Worm (Caenorhabditis elegans): ENCODE measurements around the gene hex-5.

The hex-5 gene

DNA sequence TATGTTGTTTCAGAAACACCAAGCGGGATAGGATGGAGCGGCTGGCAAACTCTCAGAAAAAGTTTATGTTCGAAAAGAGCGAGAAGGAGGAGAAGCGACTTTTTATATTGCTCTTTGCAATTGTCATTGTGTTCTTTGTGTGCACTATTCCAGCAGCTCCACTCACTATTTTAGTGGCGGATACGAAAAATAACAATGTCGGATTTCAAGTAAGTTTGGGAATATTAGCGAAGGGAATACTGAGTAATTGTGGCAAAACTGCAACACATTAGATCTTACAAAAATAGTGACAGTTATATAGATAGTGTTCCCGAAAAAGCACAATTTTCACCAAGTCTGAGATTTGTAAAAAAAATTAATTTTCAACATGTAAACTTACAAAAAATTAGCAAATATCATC, 17.7 kb upstream of the hex-5 start:
- no peak for TF ChIP-seq cog-1 (tag; optimal IDR thresholded peaks at IDR 0.05)

DNA sequence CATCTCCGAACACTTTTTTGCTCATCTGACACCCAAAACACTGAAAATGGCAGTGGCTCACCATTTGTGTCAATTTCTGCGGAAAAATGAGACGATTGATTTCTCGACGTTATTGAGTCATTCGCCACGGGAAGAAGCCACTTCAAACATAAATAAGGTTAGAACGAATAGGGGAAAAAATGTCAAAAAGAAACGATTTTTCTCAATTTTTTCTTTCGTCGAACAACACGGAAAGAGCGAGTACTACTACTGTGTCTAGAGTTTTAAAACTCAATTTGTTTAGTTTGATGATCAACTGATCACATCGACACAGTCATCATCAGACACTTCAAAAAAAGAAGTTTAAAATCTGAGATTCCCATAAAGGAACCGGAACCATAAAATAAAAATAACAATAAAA, 15.8 kb upstream of the hex-5 start:
- TF ChIP-seq ztf-23 (GFP tag; IDR thresholded peaks at IDR 0.05): no peak
- no peak for TF ChIP-seq ref-1 (GFP tag; conservative IDR thresholded peaks at IDR 0.05)
- TF ChIP-seq T22C8.4 (GFP tag; IDR thresholded peaks at IDR 0.05): no peak

DNA sequence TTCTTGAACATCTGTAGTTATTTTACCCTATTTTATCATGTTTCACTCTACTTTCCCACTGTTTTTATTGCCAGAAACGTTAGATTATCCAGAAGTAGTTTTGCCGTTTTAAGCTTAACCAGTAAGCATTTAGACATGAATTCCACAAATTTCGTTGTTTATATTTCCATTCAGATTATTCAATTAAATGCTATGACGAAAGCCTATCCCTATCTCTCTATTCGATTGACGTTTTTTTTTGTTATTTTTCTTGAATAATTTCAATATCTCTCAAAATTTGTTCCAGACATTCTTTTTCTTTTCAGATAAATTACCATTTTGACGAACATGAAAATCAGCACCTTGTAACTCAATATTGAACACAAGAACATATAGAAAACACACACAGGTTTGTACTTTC, 13.5 kb upstream of the hex-5 start, which contains the start of gene npr-40:
Gene npr-40 (plus strand): TSS at position 301 of the 400 bp plus-strand sequence.
- TF ChIP-seq ztf-23 (GFP tag; IDR thresholded peaks at IDR 0.05) (no peak), tab-1 (GFP tag; IDR thresholded peaks at IDR 0.05) (no peak), ref-1 (GFP tag; conservative IDR thresholded peaks at IDR 0.05) (no peak), flt-1 (GFP tag; IDR thresholded peaks at IDR 0.05) (no peak), cog-1 (tag; optimal IDR thresholded peaks at IDR 0.05) (no peak), med-1 (GFP tag; optimal IDR thresholded peaks at IDR 0.05; ENCODE audit: insufficient read depth) (no peak), klf-2 (GFP tag; conservative IDR thresholded peaks at IDR 0.05) (no peak), T22C8.4 (GFP tag; IDR thresholded peaks at IDR 0.05) (no peak), ztf-29 (GFP tag; IDR thresholded peaks at IDR 0.05) (no peak)

DNA sequence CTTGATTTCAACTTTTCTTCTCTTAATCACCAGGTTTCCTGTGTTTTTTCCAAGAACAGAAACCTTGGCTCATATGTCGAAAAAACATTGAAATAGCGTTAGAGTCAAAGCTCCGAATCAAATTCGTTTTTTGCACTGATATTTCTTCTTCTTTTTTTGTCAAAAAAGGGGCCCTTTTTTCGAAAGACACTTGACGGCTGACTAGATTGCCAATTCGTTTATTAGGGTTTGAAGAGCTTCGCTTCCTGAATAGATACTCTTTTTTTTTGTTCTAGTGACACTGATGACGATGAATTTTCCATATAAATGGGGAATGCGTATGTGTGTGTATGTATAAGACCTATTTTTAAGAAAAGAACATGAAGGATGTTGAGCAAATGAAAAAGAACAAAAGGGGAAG, 11.7 kb upstream of the hex-5 start:
- TF ChIP-seq ztf-23 (GFP tag; IDR thresholded peaks at IDR 0.05): no peak
- no peak for TF ChIP-seq med-1 (GFP tag; optimal IDR thresholded peaks at IDR 0.05; ENCODE audit: insufficient read depth)
- TF ChIP-seq klf-2 (GFP tag; conservative IDR thresholded peaks at IDR 0.05): no peak
- no peak for TF ChIP-seq tab-1 (GFP tag; IDR thresholded peaks at IDR 0.05)
- no peak for TF ChIP-seq T22C8.4 (GFP tag; IDR thresholded peaks at IDR 0.05)

DNA sequence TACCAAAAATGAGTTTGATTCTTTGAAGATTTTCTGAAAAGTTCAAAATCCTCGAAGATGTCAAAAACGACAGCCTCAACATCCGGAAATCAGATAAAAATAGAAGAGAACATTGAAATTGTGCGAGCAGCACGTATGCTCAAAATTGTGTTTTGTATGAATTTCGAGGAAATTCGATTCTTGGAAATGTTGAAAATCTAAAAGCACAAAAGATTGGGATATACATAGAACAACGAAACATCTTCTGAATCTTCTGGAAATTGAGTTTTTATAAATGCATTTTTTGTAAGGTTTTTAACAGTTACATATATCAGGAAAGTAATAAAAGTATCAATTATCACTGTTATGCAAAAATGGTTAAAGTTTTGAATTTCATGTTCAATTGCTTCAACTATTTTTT, 5.6 kb upstream of the hex-5 start:
- TF ChIP-seq flt-1 (GFP tag; IDR thresholded peaks at IDR 0.05) (no peak), ztf-23 (GFP tag; IDR thresholded peaks at IDR 0.05) (no peak), tab-1 (GFP tag; IDR thresholded peaks at IDR 0.05) (no peak), ref-1 (GFP tag; conservative IDR thresholded peaks at IDR 0.05) (no peak), ztf-29 (GFP tag; IDR thresholded peaks at IDR 0.05) (no peak), T22C8.4 (GFP tag; IDR thresholded peaks at IDR 0.05) (no peak), klf-2 (GFP tag; conservative IDR thresholded peaks at IDR 0.05) (no peak)

DNA sequence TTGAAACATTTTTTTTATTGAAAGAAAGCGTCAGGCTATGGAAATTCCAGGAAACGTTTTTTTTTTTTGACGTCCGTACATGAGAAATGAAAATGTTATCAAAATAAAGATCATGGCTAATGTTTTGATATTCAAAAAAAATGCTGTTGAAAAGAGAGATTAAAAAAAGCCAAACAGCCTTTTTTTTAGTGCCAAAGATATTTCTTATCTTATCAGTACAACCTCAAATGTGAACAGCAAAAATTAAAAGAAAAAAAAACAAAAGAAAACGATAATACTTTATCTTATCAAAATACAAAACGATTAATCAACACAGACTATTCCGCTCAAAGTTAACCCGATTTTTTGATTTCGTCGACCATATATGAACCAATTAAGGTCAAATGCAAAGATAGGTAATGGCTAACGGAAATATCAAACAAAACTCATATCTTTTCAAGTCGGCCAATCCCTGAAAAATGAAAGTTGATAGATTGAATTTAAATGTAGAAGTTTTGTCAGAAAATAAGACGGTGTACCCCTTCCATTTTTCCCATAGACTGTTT, 2.3 kb upstream of the hex-5 start:
- no peak for TF ChIP-seq flt-1 (GFP tag; IDR thresholded peaks at IDR 0.05)
- no peak for TF ChIP-seq ztf-29 (GFP tag; IDR thresholded peaks at IDR 0.05)
- TF ChIP-seq ref-1 (GFP tag; conservative IDR thresholded peaks at IDR 0.05): no peak

DNA sequence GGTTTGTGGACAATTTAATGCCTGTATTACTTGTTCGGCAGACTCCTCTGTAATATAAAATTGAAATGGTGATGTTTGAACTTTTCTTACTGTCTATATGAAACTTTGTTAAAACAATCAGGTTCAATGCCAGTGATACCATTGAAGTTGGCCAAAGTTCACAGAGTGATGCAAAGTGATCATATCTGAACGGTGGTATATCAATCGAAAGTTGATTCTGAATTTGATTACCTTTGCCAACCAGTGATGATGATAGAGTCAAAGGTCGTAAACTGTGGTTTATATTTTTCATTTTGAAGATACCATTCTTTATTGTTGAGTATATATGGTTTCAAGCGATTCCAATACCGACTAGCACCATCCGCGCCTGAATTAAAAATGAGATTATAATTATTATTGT, 1.6 kb downstream of the hex-5 start:
- TF ChIP-seq klf-2 (GFP tag; conservative IDR thresholded peaks at IDR 0.05): no peak

DNA sequence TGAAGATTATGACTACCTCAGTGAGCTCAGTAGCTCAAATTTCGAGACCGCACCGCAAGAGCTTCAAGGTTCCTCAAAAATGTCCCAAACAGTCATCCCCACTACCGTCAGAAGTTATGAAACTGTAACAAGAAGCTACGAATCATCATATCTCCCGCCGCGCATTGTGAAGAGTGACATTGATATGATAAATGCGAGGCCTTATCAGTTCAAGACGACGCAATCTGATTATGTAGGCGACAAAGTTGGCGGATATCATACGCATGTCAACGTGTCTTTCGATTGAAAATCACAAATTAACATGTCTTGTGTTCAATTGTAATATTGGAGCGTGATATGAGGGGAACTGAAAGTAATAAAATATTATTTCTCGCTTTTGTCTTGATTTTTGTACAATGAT, 4.6 kb downstream of the hex-5 start:
- TF ChIP-seq flt-1 (GFP tag; IDR thresholded peaks at IDR 0.05) (no peak), cog-1 (tag; optimal IDR thresholded peaks at IDR 0.05) (no peak), tab-1 (GFP tag; IDR thresholded peaks at IDR 0.05) (no peak), med-1 (GFP tag; optimal IDR thresholded peaks at IDR 0.05; ENCODE audit: insufficient read depth) (no peak), ztf-29 (GFP tag; IDR thresholded peaks at IDR 0.05) (no peak), ztf-23 (GFP tag; IDR thresholded peaks at IDR 0.05) (no peak), T22C8.4 (GFP tag; IDR thresholded peaks at IDR 0.05) (no peak), klf-2 (GFP tag; conservative IDR thresholded peaks at IDR 0.05) (no peak), ref-1 (GFP tag; conservative IDR thresholded peaks at IDR 0.05) (no peak)

DNA sequence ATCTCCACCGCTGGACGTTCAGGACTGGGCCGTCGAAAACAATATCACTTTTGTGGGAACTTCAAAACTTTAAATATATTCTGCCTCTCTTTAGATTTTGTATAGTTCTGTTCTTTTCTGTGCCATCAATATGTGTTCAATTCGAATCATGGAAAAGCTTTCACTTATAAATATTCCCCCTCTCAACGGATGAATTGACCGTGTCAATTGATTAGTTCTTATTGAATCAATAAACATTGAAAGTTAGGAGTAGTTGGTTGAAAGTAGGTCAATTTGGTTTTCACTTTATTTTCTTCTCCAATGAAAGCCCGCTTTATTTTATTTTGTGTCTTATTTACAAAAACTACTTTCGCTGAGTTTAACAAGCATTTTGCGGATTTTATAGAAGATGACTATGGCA, 6.9 kb downstream of the hex-5 start, which contains the start of gene lips-8:
Gene lips-8 (plus strand): TSS at position 301 of the 400 bp plus-strand sequence.
- no peak for TF ChIP-seq ref-1 (GFP tag; conservative IDR thresholded peaks at IDR 0.05)
- no peak for TF ChIP-seq ztf-23 (GFP tag; IDR thresholded peaks at IDR 0.05)
- TF ChIP-seq med-1 (GFP tag; optimal IDR thresholded peaks at IDR 0.05; ENCODE audit: insufficient read depth): no peak
- no peak for TF ChIP-seq cog-1 (tag; optimal IDR thresholded peaks at IDR 0.05)
- TF ChIP-seq flt-1 (GFP tag; IDR thresholded peaks at IDR 0.05): no peak
- TF ChIP-seq tab-1 (GFP tag; IDR thresholded peaks at IDR 0.05): no peak
- TF ChIP-seq klf-2 (GFP tag; conservative IDR thresholded peaks at IDR 0.05): no peak
- TF ChIP-seq T22C8.4 (GFP tag; IDR thresholded peaks at IDR 0.05): no peak
- no peak for TF ChIP-seq ztf-29 (GFP tag; IDR thresholded peaks at IDR 0.05)

DNA sequence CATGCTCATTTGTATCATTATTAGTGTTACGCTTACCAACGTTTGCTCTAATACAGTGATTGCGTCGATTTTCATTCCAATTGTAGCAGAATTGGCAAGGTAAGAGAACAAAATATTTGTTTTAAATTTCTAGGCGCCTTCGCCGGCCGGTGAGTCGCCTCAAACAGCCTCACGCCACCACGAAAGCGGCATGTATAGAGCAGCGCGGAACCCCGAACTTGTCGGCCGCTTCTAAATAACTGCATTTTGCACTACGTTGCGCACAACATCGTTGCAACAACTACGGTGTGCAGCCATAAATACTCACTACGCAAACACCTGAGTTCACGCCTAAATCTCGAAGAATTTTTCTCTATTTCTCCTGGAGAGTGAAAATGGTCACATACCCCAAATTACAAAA, 7.9 kb downstream of the hex-5 start:
- TF ChIP-seq T22C8.4 (GFP tag; IDR thresholded peaks at IDR 0.05) (no peak), ztf-23 (GFP tag; IDR thresholded peaks at IDR 0.05) (no peak), cog-1 (tag; optimal IDR thresholded peaks at IDR 0.05) (no peak), med-1 (GFP tag; optimal IDR thresholded peaks at IDR 0.05; ENCODE audit: insufficient read depth) (no peak), klf-2 (GFP tag; conservative IDR thresholded peaks at IDR 0.05) (no peak), tab-1 (GFP tag; IDR thresholded peaks at IDR 0.05) (no peak), ztf-29 (GFP tag; IDR thresholded peaks at IDR 0.05) (no peak), flt-1 (GFP tag; IDR thresholded peaks at IDR 0.05) (no peak), ref-1 (GFP tag; conservative IDR thresholded peaks at IDR 0.05) (no peak)

DNA sequence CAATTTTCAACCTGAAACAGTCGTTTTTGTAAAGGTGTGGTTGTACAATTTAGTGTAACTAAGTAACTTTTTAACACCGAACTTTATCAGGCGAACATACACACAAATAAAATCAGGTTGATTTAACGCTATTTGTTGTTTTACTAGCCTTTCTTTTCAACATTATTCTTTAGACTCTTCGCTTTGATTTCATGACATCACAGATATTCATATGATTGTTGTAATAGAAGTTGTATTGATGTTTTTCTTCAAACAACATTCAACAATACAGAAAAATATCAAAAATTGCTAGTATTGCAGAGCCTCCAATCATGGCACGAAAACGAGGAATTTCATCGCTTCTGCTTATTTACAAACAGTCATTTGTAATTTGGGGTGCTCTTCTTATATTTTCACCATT, 10.2 kb downstream of the hex-5 start, which contains the start of gene nac-1:
Gene nac-1 (plus strand): TSS at position 301 of the 400 bp plus-strand sequence.
- TF ChIP-seq klf-2 (GFP tag; conservative IDR thresholded peaks at IDR 0.05): no peak
- TF ChIP-seq med-1 (GFP tag; optimal IDR thresholded peaks at IDR 0.05; ENCODE audit: insufficient read depth): no peak
- TF ChIP-seq ref-1 (GFP tag; conservative IDR thresholded peaks at IDR 0.05): no peak
- TF ChIP-seq cog-1 (tag; optimal IDR thresholded peaks at IDR 0.05): no peak
- TF ChIP-seq flt-1 (GFP tag; IDR thresholded peaks at IDR 0.05): no peak

Measured in whole organism, midembryonic.